Worm (Caenorhabditis elegans) whole organism, L1 larva: ENCODE data around the gene dpy-11.
A peak's percentile ranks its signal among the peaks of the same experiment; 100 is the strongest.

Experiments
- C04F5.9 ChIP-seq: sonication (generic microtip); optimal IDR thresholded peaks from 2 replicates; lab custom pipeline; 2016; ENCODE audit warnings: missing genetic modification characterization, missing compliant biosample characterization
- F16B12.6 ChIP-seq: fragments of 150-350 bp; optimal IDR thresholded peaks from 2 replicates; lab custom pipeline; 2014; ENCODE audit warnings: missing biosample characterization, missing genetic modification characterization
- aly-2 ChIP-seq: fragments of 150-350 bp; optimal IDR thresholded peaks from 2 replicates; lab custom pipeline; 2014; ENCODE audit warnings: missing biosample characterization, missing genetic modification characterization
- ama-1 ChIP-seq: fragments of 150-350 bp; optimal IDR thresholded peaks from 2 replicates; lab custom pipeline; 2014
- blmp-1 ChIP-seq: fragments of 150-350 bp; optimal IDR thresholded peaks from 2 replicates; lab custom pipeline; 2014; ENCODE audit warnings: missing biosample characterization, missing genetic modification characterization
- ceh-63 ChIP-seq: fragments of 200-800 bp; sonication (Bioruptor generic); optimal IDR thresholded peaks from 2 replicates; lab custom pipeline; 2018; ENCODE audit warnings: mild to moderate bottlenecking, missing genetic modification characterization, missing compliant biosample characterization
- ceh-90 ChIP-seq: sonication (generic microtip); optimal IDR thresholded peaks from 2 replicates; lab custom pipeline; 2016; ENCODE audit warnings: missing genetic modification characterization, missing compliant biosample characterization
- ces-1 ChIP-seq: fragments of 150-350 bp; optimal IDR thresholded peaks from 2 replicates; lab custom pipeline; 2014; ENCODE audit warnings: missing biosample characterization, missing genetic modification reagents, missing genetic modification characterization
- dpl-1 ChIP-seq, 3 experiments: fragments of 150-350 bp in 2 of 3; sonication (generic microtip) in 1 of 3; optimal IDR thresholded peaks; 2 replicates each; lab custom pipeline; 2014 to 2017; ENCODE audit warnings: missing biosample characterization in 3 of 3, missing genetic modification characterization in 3 of 3, missing genetic modification reagents in 3 of 3
- efl-1 ChIP-seq, 4 experiments: fragments of 150-350 bp; optimal IDR thresholded peaks in 3 of 4; peaks in 1 of 4; 1 replicate in 1 of 4; 2 replicates in 3 of 4; lab custom pipeline; 2014; ENCODE audit warnings: missing biosample characterization in 2 of 4, missing genetic modification characterization in 2 of 4, missing genetic modification reagents in 2 of 4
- egl-13 ChIP-seq: sonication (generic microtip); optimal IDR thresholded peaks from 2 replicates; lab custom pipeline; 2016; ENCODE audit warnings: missing genotype, missing genetic modification reagents, missing genetic modification characterization, missing compliant biosample characterization
- egl-27 ChIP-seq, 2 experiments: fragments of 150-350 bp in 1 of 2; sonication (generic microtip); optimal IDR thresholded peaks; 3 replicates each; lab custom pipeline; 2017 to 2018; ENCODE audit warnings: missing biosample characterization in 2 of 2, missing genetic modification characterization in 2 of 2, missing genetic modification reagents in 2 of 2
- elt-2 ChIP-seq: sonication (generic microtip); optimal IDR thresholded peaks from 2 replicates; lab custom pipeline; 2016; ENCODE audit warnings: missing genetic modification characterization, mild to moderate bottlenecking, inconsistent platforms, missing compliant biosample characterization, missing genetic modification reagents
- elt-3 ChIP-seq, 6 experiments: fragments of 150-350 bp in 1 of 6; sonication (generic microtip); optimal IDR thresholded peaks; 2 replicates each; lab custom pipeline; 2017 to 2018; ENCODE audit warnings: missing biosample characterization in 6 of 6, missing genetic modification characterization in 6 of 6, inconsistent platforms in 1 of 6
- ets-5 ChIP-seq: fragments of 200-800 bp; sonication (Bioruptor generic); IDR thresholded peaks from 2 replicates; pipeline ENCODE4 v1.3.6; 2022; ENCODE audit warnings: missing genetic modification characterization, missing compliant biosample characterization
- fkh-10 ChIP-seq: sonication (generic microtip); optimal IDR thresholded peaks from 2 replicates; lab custom pipeline; 2017; ENCODE audit warnings: missing biosample characterization, missing genetic modification reagents, missing genetic modification characterization
- fkh-8 ChIP-seq: sonication (generic microtip); optimal IDR thresholded peaks from 2 replicates; lab custom pipeline; 2016; ENCODE audit warnings: mild to moderate bottlenecking, missing genetic modification characterization, missing compliant biosample characterization
- grh-1 ChIP-seq: fragments of 200-800 bp; sonication (Bioruptor generic); IDR thresholded peaks from 2 replicates; pipeline ENCODE4 v1.3.6; 2022; ENCODE audit warnings: missing genetic modification reagents, missing genetic modification characterization, missing compliant biosample characterization
- hlh-4 ChIP-seq: sonication (generic microtip); optimal IDR thresholded peaks from 2 replicates; lab custom pipeline; 2016; ENCODE audit warnings: mild to moderate bottlenecking, missing genetic modification characterization, missing compliant biosample characterization
- hpl-2 ChIP-seq: fragments of 150-350 bp; optimal IDR thresholded peaks from 2 replicates; lab custom pipeline; 2014; ENCODE audit warnings: missing biosample characterization, missing genetic modification reagents, missing genetic modification characterization
- lin-13 ChIP-seq: fragments of 150-350 bp; optimal IDR thresholded peaks from 2 replicates; lab custom pipeline; 2014; ENCODE audit warnings: missing biosample characterization, missing genetic modification reagents, missing genetic modification characterization
- lin-15B ChIP-seq: fragments of 150-350 bp; sonication (generic microtip); optimal IDR thresholded peaks from 3 replicates; lab custom pipeline; 2014; ENCODE audit warnings: missing biosample characterization, missing genetic modification characterization
- lir-3 ChIP-seq: sonication (generic microtip); optimal IDR thresholded peaks from 2 replicates; lab custom pipeline; 2016; ENCODE audit warnings: mild to moderate bottlenecking, missing genetic modification characterization, moderate library complexity, missing compliant biosample characterization; ENCODE audit not compliant: poor library complexity
- lsy-2 ChIP-seq, 2 experiments: fragments of 150-350 bp; optimal IDR thresholded peaks; 2 replicates each; lab custom pipeline; 2014; ENCODE audit warnings: missing biosample characterization in 2 of 2, missing genetic modification characterization in 2 of 2
- mab-9 ChIP-seq: fragments of 200-800 bp; sonication (Bioruptor generic); IDR thresholded peaks from 2 replicates; pipeline ENCODE4 v1.3.6; 2022; ENCODE audit warnings: missing genetic modification reagents, missing genetic modification characterization, missing compliant biosample characterization
- mef-2 ChIP-seq: fragments of 150-350 bp; optimal IDR thresholded peaks from 2 replicates; lab custom pipeline; 2014; ENCODE audit warnings: missing biosample characterization, missing genetic modification characterization
- mep-1 ChIP-seq: fragments of 150-350 bp; optimal IDR thresholded peaks from 2 replicates; lab custom pipeline; 2014; ENCODE audit warnings: missing biosample characterization, missing genetic modification characterization
- nhr-11 ChIP-seq: fragments of 150-350 bp; optimal IDR thresholded peaks from 2 replicates; lab custom pipeline; 2014; ENCODE audit warnings: missing biosample characterization, missing genetic modification characterization
- nhr-12 ChIP-seq: sonication (generic microtip); optimal IDR thresholded peaks from 2 replicates; lab custom pipeline; 2017; ENCODE audit warnings: missing biosample characterization, missing genetic modification characterization
- nhr-19 ChIP-seq: fragments of 200-800 bp; sonication (Bioruptor generic); conservative IDR thresholded peaks from 2 replicates; pipeline ENCODE4 v1.3.6; 2022; ENCODE audit warnings: missing genetic modification characterization, missing compliant biosample characterization
- nhr-28 ChIP-seq: fragments of 150-350 bp; optimal IDR thresholded peaks from 2 replicates; lab custom pipeline; 2014; ENCODE audit warnings: missing biosample characterization, missing genetic modification characterization
- nhr-71 ChIP-seq: sonication (generic microtip); optimal IDR thresholded peaks from 2 replicates; lab custom pipeline; 2016; ENCODE audit warnings: mild to moderate bottlenecking, missing genetic modification characterization, moderate library complexity, missing compliant biosample characterization
- nhr-85 ChIP-seq: sonication (generic microtip); peaks from one replicate; lab custom pipeline; 2016; ENCODE audit warnings: missing genetic modification characterization, inconsistent platforms, missing compliant biosample characterization
- pax-3 ChIP-seq: fragments of 200-800 bp; sonication (Bioruptor generic); optimal IDR thresholded peaks from 2 replicates; lab custom pipeline; 2018; ENCODE audit warnings: mild to moderate bottlenecking, missing genetic modification characterization, moderate library complexity, missing compliant biosample characterization
- pqm-1 ChIP-seq: sonication (generic microtip); optimal IDR thresholded peaks from 3 replicates; lab custom pipeline; 2017; ENCODE audit warnings: missing biosample characterization, missing genetic modification characterization
- skn-1 ChIP-seq: fragments of 150-350 bp; optimal IDR thresholded peaks from 2 replicates; lab custom pipeline; 2014; ENCODE audit warnings: missing biosample characterization, missing genetic modification characterization
- sox-4 ChIP-seq: sonication (generic microtip); optimal IDR thresholded peaks from 2 replicates; lab custom pipeline; 2016; ENCODE audit warnings: missing genetic modification characterization, missing compliant biosample characterization
- sptf-1 ChIP-seq: fragments of 150-350 bp; optimal IDR thresholded peaks from 2 replicates; lab custom pipeline; 2014; ENCODE audit warnings: missing biosample characterization, missing genetic modification characterization
- sup-37 ChIP-seq: fragments of 200-800 bp; sonication (Bioruptor generic); optimal IDR thresholded peaks from 2 replicates; lab custom pipeline; 2018; ENCODE audit warnings: mild to moderate bottlenecking, missing genetic modification characterization, missing compliant biosample characterization
- tbx-2 ChIP-seq: sonication (generic microtip); optimal IDR thresholded peaks from 2 replicates; lab custom pipeline; 2016; ENCODE audit warnings: missing genetic modification characterization, missing compliant biosample characterization
- vab-15 ChIP-seq: sonication (generic microtip); optimal IDR thresholded peaks from 2 replicates; lab custom pipeline; 2017; ENCODE audit warnings: missing genotype, mild to moderate bottlenecking, missing genetic modification characterization, missing compliant biosample characterization
- xbp-1 ChIP-seq: sonication (generic microtip); optimal IDR thresholded peaks from 2 replicates; lab custom pipeline; 2016; ENCODE audit warnings: missing genetic modification characterization, missing compliant biosample characterization
- zag-1 ChIP-seq: fragments of 150-350 bp; optimal IDR thresholded peaks from 2 replicates; lab custom pipeline; 2014; ENCODE audit warnings: missing biosample characterization, missing genetic modification characterization
- zip-4 ChIP-seq: fragments of 200-800 bp; sonication (Bioruptor generic); optimal IDR thresholded peaks from 2 replicates; lab custom pipeline; 2018; ENCODE audit warnings: mild to moderate bottlenecking, missing genetic modification characterization, moderate library complexity, missing compliant biosample characterization
- ztf-11 ChIP-seq, 2 experiments: sonication (generic microtip); optimal IDR thresholded peaks; 2 replicates each; lab custom pipeline; 2016 to 2017; ENCODE audit warnings: missing genetic modification characterization in 2 of 2, missing biosample characterization in 1 of 2, missing compliant biosample characterization in 1 of 2
- ztf-4 ChIP-seq: fragments of 150-350 bp; optimal IDR thresholded peaks from 2 replicates; lab custom pipeline; 2014; ENCODE audit warnings: missing biosample characterization, missing genetic modification characterization

Gene dpy-11

DNA sequence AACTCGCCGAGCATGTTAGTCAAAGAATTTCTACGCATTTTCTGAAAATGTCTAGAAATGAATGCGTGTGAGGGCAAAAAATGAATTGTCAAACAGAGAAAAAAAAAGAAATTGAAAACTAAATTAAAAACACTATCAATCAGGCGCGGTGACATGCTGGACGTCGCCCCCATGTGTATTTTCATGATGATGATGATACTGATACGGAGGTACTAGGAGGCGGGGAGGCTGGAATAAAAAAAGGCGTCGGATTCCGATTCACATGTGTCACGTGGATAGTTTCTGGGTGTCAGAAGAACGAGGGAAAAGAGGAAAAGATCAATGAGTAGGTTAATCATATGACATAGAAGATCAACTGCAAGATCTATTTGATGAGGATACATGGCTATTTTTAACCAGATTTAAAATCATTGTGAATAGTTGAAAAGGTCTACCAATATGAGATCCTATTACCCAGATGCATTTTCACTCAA lies 9.7 kb downstream of the dpy-11 start, which contains the start of gene W01A11.7 (continued):
- TF ChIP-seq nhr-85 (tag; lab: Kevin White, UChicago) (peak; percentile 99), lsy-2 (tag; optimal IDR thresholded peaks at IDR 0.05; lab: Kevin White, UChicago) (peak; percentile 8 to 47), nhr-11 (no peak), lin-13 (GFP tag; lab: Kevin White, UChicago) (peak; percentile 37), zip-4 (GFP tag; lab: Kevin White, UChicago) (no peak), efl-1 (optimal IDR thresholded peaks at IDR 0.05; lab: Kevin White, UChicago) (peak in 1 of 2 experiments; percentile 9), efl-1 (GFP tag; optimal IDR thresholded peaks at IDR 0.05 in 1 of 2; lab: Kevin White, UChicago) (peak in 1 of 2 experiments; percentile 92), skn-1 (tag; lab: Kevin White, UChicago) (no peak), vab-15 (tag; lab: Kevin White, UChicago) (peak; percentile 16), dpl-1 (GFP tag; optimal IDR thresholded peaks at IDR 0.05; lab: Kevin White, UChicago) (peak; percentile 13 to 39 (median 34)), fkh-8 (tag; lab: Kevin White, UChicago) (no peak), ztf-4 (tag; lab: Kevin White, UChicago) (no peak), elt-3 (tag; optimal IDR thresholded peaks at IDR 0.05; lab: Kevin White, UChicago) (peak in 4 of 6 experiments; percentile 74 to 91 (median 82)), grh-1 (GFP tag; lab: Robert Waterston, UW) (peak; percentile 64)

DNA sequence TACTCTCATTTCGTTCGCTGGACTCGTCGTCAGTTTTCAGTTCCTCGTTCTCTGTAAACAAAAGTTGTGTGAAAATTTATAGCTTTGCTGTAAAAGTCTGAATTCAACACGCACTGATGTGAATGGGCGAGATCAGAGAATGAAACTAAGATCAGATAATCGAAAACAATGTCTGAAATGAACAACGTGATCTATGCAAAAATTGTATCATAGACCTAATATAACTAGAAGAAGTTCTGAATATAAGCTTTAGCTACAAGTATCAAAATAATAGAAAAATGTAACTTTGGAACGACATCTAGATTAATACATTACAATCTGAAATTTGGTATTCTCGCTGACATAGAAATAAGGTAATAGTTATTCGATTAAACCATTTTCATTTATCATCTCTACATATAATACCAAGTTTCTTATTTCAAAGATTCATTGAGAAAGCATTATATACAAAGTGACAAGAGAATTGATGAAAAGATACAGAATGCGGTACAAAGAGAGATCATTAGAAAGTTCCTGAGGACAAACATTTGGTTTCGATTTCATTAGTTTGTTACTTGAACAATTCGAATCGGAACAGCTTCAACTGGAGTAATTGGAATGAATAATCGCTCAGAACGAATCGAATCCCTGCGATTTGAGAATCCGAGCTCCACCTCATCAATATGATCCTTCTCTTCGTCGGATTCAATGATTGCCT lies 10.8 kb downstream of the dpy-11 start, which contains the start of gene moc-2:
Gene moc-2, minus strand, starts transcription at position 51 of the 697 bp plus-strand sequence.
- TF ChIP-seq elt-3 (tag; optimal IDR thresholded peaks at IDR 0.05; lab: Kevin White, UChicago) (peak in 2 of 6 experiments; percentile 11 to 55), pqm-1 (tag; lab: Kevin White, UChicago) (no peak), nhr-85 (tag; lab: Kevin White, UChicago) (peak; percentile 56), hlh-4 (no peak), lir-3 (tag; lab: Kevin White, UChicago) (no peak), ceh-90 (no peak), hpl-2 (GFP tag; lab: Kevin White, UChicago) (no peak), lsy-2 (tag; optimal IDR thresholded peaks at IDR 0.05; lab: Kevin White, UChicago) (peak in 1 of 2 experiments; percentile 17), blmp-1 (peak; percentile 83)

DNA sequence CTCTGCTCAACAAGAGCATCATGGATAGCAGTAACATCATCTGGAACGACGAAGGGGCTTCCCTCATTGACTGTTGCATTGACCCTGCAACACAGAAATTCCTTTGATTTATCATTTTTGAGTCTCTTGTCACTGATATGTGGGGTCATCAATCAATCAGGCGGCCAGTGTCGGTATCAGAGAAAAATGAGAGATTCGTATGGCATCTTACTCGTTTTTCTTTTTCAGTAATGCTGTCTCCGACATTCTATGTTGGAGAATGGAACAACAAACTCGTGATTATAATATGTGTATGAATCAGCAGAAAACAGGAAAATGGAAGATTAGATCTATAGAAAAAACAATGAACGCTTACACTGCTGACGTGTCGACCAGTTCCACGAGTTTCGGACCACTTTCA lies 11.9 kb downstream of the dpy-11 start:
- TF ChIP-seq grh-1 (GFP tag; lab: Robert Waterston, UW) (peak; percentile 6; the same call in 1 of the 2 replicates), tbx-2 (tag; lab: Kevin White, UChicago) (peak; percentile 18), zag-1 (tag; lab: Kevin White, UChicago) (no peak), egl-13 (tag; lab: Kevin White, UChicago) (no peak), ceh-90 (no peak), mep-1 (tag; lab: Kevin White, UChicago) (peak; percentile 12), sup-37 (GFP tag; lab: Kevin White, UChicago) (no peak), xbp-1 (tag; lab: Kevin White, UChicago) (no peak), pax-3 (tag; lab: Kevin White, UChicago) (no peak), sox-4 (tag; lab: Kevin White, UChicago) (no peak), nhr-11 (no peak), nhr-28 (tag; lab: Kevin White, UChicago) (no peak), aly-2 (no peak), ztf-11 (tag; optimal IDR thresholded peaks at IDR 0.05; lab: Kevin White, UChicago) (no peak), C04F5.9 (tag; lab: Kevin White, UChicago) (no peak), F16B12.6 (tag; lab: Kevin White, UChicago) (no peak), mef-2 (tag; lab: Kevin White, UChicago) (no peak), hlh-4 (no peak), ama-1 (lab: Kevin White, UChicago) (no peak), nhr-19 (GFP tag; lab: Robert Waterston, UW) (peak; percentile 32; the same call in 1 of the 2 replicates), egl-27 (tag; optimal IDR thresholded peaks at IDR 0.05; lab: Kevin White, UChicago) (no peak), nhr-85 (tag; lab: Kevin White, UChicago) (peak; percentile 91), lsy-2 (tag; optimal IDR thresholded peaks at IDR 0.05; lab: Kevin White, UChicago) (peak in 1 of 2 experiments; percentile 49), ztf-4 (tag; lab: Kevin White, UChicago) (no peak), ces-1 (GFP tag; lab: Kevin White, UChicago) (no peak), sptf-1 (tag; lab: Kevin White, UChicago) (no peak), mab-9 (GFP tag; lab: Robert Waterston, UW) (no peak), nhr-12 (tag; lab: Kevin White, UChicago) (no peak), lin-15B (no peak), ceh-63 (no peak), elt-2 (tag; lab: Kevin White, UChicago) (no peak), ets-5 (GFP tag; lab: Robert Waterston, UW) (no peak), fkh-10 (GFP tag; lab: Kevin White, UChicago) (no peak), nhr-71 (tag; lab: Kevin White, UChicago) (peak; percentile 64)
